Fruit fly (Drosophila melanogaster) whole organism, embryonic: ENCODE measurements around the gene Mocs2B.

Experiments
- Atf3 ChIP-seq: fragments of 200-800 bp; sonication (Bioruptor generic); optimal IDR thresholded peaks from 3 replicates; lab custom pipeline; 2016; ENCODE audit warnings: missing biosample characterization, missing genetic modification characterization
- Awh ChIP-seq: fragments of 200-800 bp; sonication (Bioruptor generic); IDR thresholded peaks from 2 replicates; pipeline ENCODE4, ENCODE4 v1.3.6; 2022; ENCODE audit warnings: missing biosample characterization, missing genetic modification characterization
- CG10147 ChIP-seq: fragments of 200-800 bp; sonication (Bioruptor generic); optimal IDR thresholded peaks from 2 replicates; lab custom pipeline; 2019; ENCODE audit warnings: missing biosample characterization, mild to moderate bottlenecking, missing genetic modification characterization, moderate library complexity
- CG10209 ChIP-seq: fragments of 200-800 bp; sonication (Bioruptor generic); optimal IDR thresholded peaks from 3 replicates; lab custom pipeline; 2017; ENCODE audit warnings: missing biosample characterization, mild to moderate bottlenecking, missing genetic modification characterization, missing genetic modification reagents
- CG10431 ChIP-seq: fragments of 200-800 bp; sonication (Bioruptor generic); optimal IDR thresholded peaks from 3 replicates; lab custom pipeline; 2018; ENCODE audit warnings: missing biosample characterization, mild to moderate bottlenecking, missing genetic modification characterization
- CG12219 ChIP-seq: fragments of 200-800 bp; sonication (Bioruptor generic); optimal IDR thresholded peaks from 3 replicates; lab custom pipeline; 2018; ENCODE audit warnings: missing biosample characterization, mild to moderate bottlenecking, missing genetic modification characterization
- CG12942 ChIP-seq: fragments of 200-800 bp; sonication (Bioruptor generic); optimal IDR thresholded peaks from 3 replicates; lab custom pipeline; 2016; ENCODE audit warnings: missing biosample characterization, missing genetic modification characterization
- CG13287 ChIP-seq: fragments of 200-800 bp; sonication (Bioruptor generic); IDR thresholded peaks from 2 replicates; pipeline ENCODE4 v1.3.6; 2022; ENCODE audit warnings: missing biosample characterization, missing genetic modification characterization; ENCODE audit not compliant: partially characterized antibody
- CG13894 ChIP-seq: fragments of 200-800 bp; sonication (Bioruptor generic); optimal IDR thresholded peaks from 3 replicates; lab custom pipeline; 2018; ENCODE audit warnings: missing biosample characterization, mild to moderate bottlenecking, missing genetic modification characterization, moderate library complexity
- CG15269 ChIP-seq: fragments of 200-800 bp; sonication (Bioruptor generic); optimal IDR thresholded peaks from 2 replicates; lab custom pipeline; 2018; ENCODE audit warnings: missing biosample characterization, mild to moderate bottlenecking, missing genetic modification characterization, moderate library complexity
- CG15514 ChIP-seq: fragments of 200-800 bp; sonication (Bioruptor generic); optimal IDR thresholded peaks from 3 replicates; lab custom pipeline; 2017; ENCODE audit warnings: missing biosample characterization, missing genetic modification characterization, mild to moderate bottlenecking, moderate library complexity, missing genetic modification reagents
- CG1647 ChIP-seq: fragments of 200-800 bp; sonication (Bioruptor generic); optimal IDR thresholded peaks from 3 replicates; lab custom pipeline; 2016; ENCODE audit warnings: missing biosample characterization, missing genetic modification characterization
- CG17361 ChIP-seq: fragments of 200-800 bp; sonication (Bioruptor generic); IDR thresholded peaks from 3 replicates; pipeline ENCODE4 v1.3.6; 2022; ENCODE audit warnings: missing biosample characterization, missing genetic modification characterization
- CG1832 ChIP-seq: fragments of 200-800 bp; sonication (Bioruptor generic); optimal IDR thresholded peaks from 2 replicates; lab custom pipeline; 2017; ENCODE audit warnings: missing biosample characterization, mild to moderate bottlenecking, missing genetic modification characterization, inconsistent platforms
- CG18599 ChIP-seq: fragments of 200-800 bp; sonication (Bioruptor generic); optimal IDR thresholded peaks from 3 replicates; lab custom pipeline; 2017; ENCODE audit warnings: missing biosample characterization, missing genetic modification characterization, mild to moderate bottlenecking, moderate library complexity, missing genetic modification reagents
- CG18764 ChIP-seq: fragments of 200-800 bp; sonication (Bioruptor generic); optimal IDR thresholded peaks from 3 replicates; lab custom pipeline; 2016; ENCODE audit warnings: missing biosample characterization, missing genetic modification characterization
- CG3065 ChIP-seq: fragments of 200-800 bp; sonication (Bioruptor generic); optimal IDR thresholded peaks from 2 replicates; lab custom pipeline; 2016; ENCODE audit warnings: missing biosample characterization, missing genetic modification characterization
- CG31388 ChIP-seq: fragments of 200-800 bp; sonication (Bioruptor generic); optimal IDR thresholded peaks from 2 replicates; lab custom pipeline; 2016; ENCODE audit warnings: missing biosample characterization, missing genetic modification characterization
- CG34376 ChIP-seq: fragments of 200-800 bp; sonication (Bioruptor generic); optimal IDR thresholded peaks from 2 replicates; lab custom pipeline; 2018; ENCODE audit warnings: missing biosample characterization, mild to moderate bottlenecking, missing genetic modification characterization
- CG4404 ChIP-seq: fragments of 200-800 bp; sonication (Bioruptor generic); IDR thresholded peaks from 2 replicates; pipeline ENCODE4 v1.3.6; 2022; ENCODE audit warnings: missing biosample characterization, missing genetic modification characterization
- CG5180 ChIP-seq: fragments of 200-800 bp; sonication (Bioruptor generic); optimal IDR thresholded peaks from 3 replicates; lab custom pipeline; 2017; ENCODE audit warnings: missing biosample characterization, missing genetic modification characterization, mild to moderate bottlenecking, moderate library complexity, missing genetic modification reagents
- CG6654 ChIP-seq: fragments of 200-800 bp; sonication (Bioruptor generic); optimal IDR thresholded peaks from 2 replicates; lab custom pipeline; 2017; ENCODE audit warnings: missing biosample characterization, mild to moderate bottlenecking, missing genetic modification characterization
- CG6683 ChIP-seq: fragments of 200-800 bp; sonication (Bioruptor generic); optimal IDR thresholded peaks from 2 replicates; lab custom pipeline; 2017; ENCODE audit warnings: missing biosample characterization, mild to moderate bottlenecking, missing genetic modification characterization, missing genetic modification reagents
- CG9437 ChIP-seq: fragments of 200-800 bp; sonication (Bioruptor generic); optimal IDR thresholded peaks from 2 replicates; lab custom pipeline; 2018; ENCODE audit warnings: missing biosample characterization, mild to moderate bottlenecking, missing genetic modification characterization
- Camta ChIP-seq: fragments of 200-800 bp; sonication (Bioruptor generic); optimal IDR thresholded peaks from 2 replicates; lab custom pipeline; 2016; ENCODE audit warnings: missing biosample characterization, missing genetic modification characterization
- CoRest ChIP-seq: fragments of 200-800 bp; sonication (Bioruptor generic); optimal IDR thresholded peaks from 3 replicates; lab custom pipeline; 2018; ENCODE audit warnings: missing biosample characterization, mild to moderate bottlenecking, missing genetic modification characterization, moderate library complexity
- D19A ChIP-seq: fragments of 200-800 bp; optimal IDR thresholded peaks from 3 replicates; lab custom pipeline; 2019; ENCODE audit warnings: missing biosample characterization, mild to moderate bottlenecking, missing genetic modification characterization, moderate library complexity
- Dll ChIP-seq: fragments of 200-800 bp; sonication (Bioruptor generic); IDR thresholded peaks from 4 replicates; pipeline ENCODE4 v1.3.6; 2022; ENCODE audit warnings: missing biosample characterization, missing genetic modification characterization; ENCODE audit not compliant: partially characterized antibody
- Fer1 ChIP-seq: fragments of 200-800 bp; sonication (Bioruptor generic); optimal IDR thresholded peaks from 2 replicates; lab custom pipeline; 2017; ENCODE audit warnings: missing biosample characterization, mild to moderate bottlenecking, missing genetic modification characterization
- HLH4C ChIP-seq: fragments of 200-800 bp; sonication (Bioruptor generic); IDR thresholded peaks from 3 replicates; pipeline ENCODE4 v1.3.6; 2022; ENCODE audit warnings: missing biosample characterization, missing genetic modification characterization; ENCODE audit not compliant: partially characterized antibody
- HmgD ChIP-seq: fragments of 200-800 bp; sonication (Bioruptor generic); optimal IDR thresholded peaks from 3 replicates; lab custom pipeline; 2016; ENCODE audit warnings: missing biosample characterization, missing genetic modification characterization
- Hmr ChIP-seq: fragments of 200-800 bp; sonication (Bioruptor generic); optimal IDR thresholded peaks from 3 replicates; lab custom pipeline; 2017; ENCODE audit warnings: mild to moderate bottlenecking, missing biosample characterization, missing genetic modification reagents, missing genetic modification characterization
- Oaz ChIP-seq: fragments of 200-800 bp; sonication (Bioruptor generic); IDR thresholded peaks from 2 replicates; pipeline ENCODE4 v1.3.6; 2022; ENCODE audit warnings: missing biosample characterization, missing genetic modification characterization
- Oli ChIP-seq: fragments of 200-800 bp; sonication (Bioruptor generic); optimal IDR thresholded peaks from 2 replicates; lab custom pipeline; 2018; ENCODE audit warnings: missing biosample characterization, mild to moderate bottlenecking, missing genetic modification characterization, moderate library complexity
- Optix ChIP-seq: fragments of 200-800 bp; sonication (Bioruptor generic); IDR thresholded peaks from 3 replicates; pipeline ENCODE4 v1.3.6; 2022; ENCODE audit warnings: missing biosample characterization, missing genetic modification characterization
- Scr ChIP-seq: fragments of 200-800 bp; sonication (Bioruptor generic); IDR thresholded peaks from 2 replicates; pipeline ENCODE4 v1.3.6; 2022; ENCODE audit warnings: missing biosample characterization, missing genetic modification characterization; ENCODE audit not compliant: partially characterized antibody
- Sox102F ChIP-seq: fragments of 200-800 bp; sonication (Bioruptor generic); optimal IDR thresholded peaks from 2 replicates; lab custom pipeline; 2018; ENCODE audit warnings: missing biosample characterization, mild to moderate bottlenecking, missing genetic modification characterization, moderate library complexity
- dan ChIP-seq: fragments of 200-800 bp; sonication (Bioruptor generic); IDR thresholded peaks from 2 replicates; pipeline ENCODE4 v1.3.6; 2022; ENCODE audit warnings: missing biosample characterization, missing genetic modification characterization
- dm ChIP-seq: fragments of 200-800 bp; sonication (Bioruptor generic); optimal IDR thresholded peaks from 3 replicates; lab custom pipeline; 2016; ENCODE audit warnings: missing biosample characterization, missing genetic modification characterization
- ftz-f1 ChIP-seq: fragments of 200-800 bp; sonication (Bioruptor generic); optimal IDR thresholded peaks from 2 replicates; lab custom pipeline; 2016; ENCODE audit warnings: missing biosample characterization, missing genetic modification characterization
- gem ChIP-seq: fragments of 200-800 bp; sonication (Bioruptor generic); optimal IDR thresholded peaks from 2 replicates; lab custom pipeline; 2019; ENCODE audit warnings: missing biosample characterization, mild to moderate bottlenecking, missing genetic modification characterization, moderate library complexity
- lab ChIP-seq: fragments of 200-800 bp; sonication (Bioruptor generic); optimal IDR thresholded peaks from 3 replicates; lab custom pipeline; 2017; ENCODE audit warnings: missing biosample characterization, missing genetic modification characterization, mild to moderate bottlenecking, moderate library complexity, missing genetic modification reagents
- lmd ChIP-seq: fragments of 200-800 bp; sonication (Bioruptor generic); IDR thresholded peaks from 2 replicates; pipeline ENCODE4 v1.3.6; 2022; ENCODE audit warnings: missing biosample characterization, missing genetic modification characterization
- pnt ChIP-seq: fragments of 200-800 bp; sonication (Bioruptor generic); optimal IDR thresholded peaks from 3 replicates; lab custom pipeline; 2016; ENCODE audit warnings: missing biosample characterization, missing genetic modification characterization
- scrt ChIP-seq: fragments of 200-800 bp; sonication (Bioruptor generic); optimal IDR thresholded peaks from 2 replicates; lab custom pipeline; 2018; ENCODE audit warnings: missing biosample characterization, mild to moderate bottlenecking, missing genetic modification characterization, moderate library complexity
- sens ChIP-seq: fragments of 200-800 bp; sonication (Bioruptor generic); peaks from one replicate; lab custom pipeline; 2016; ENCODE audit warnings: missing biosample characterization, missing genetic modification characterization
- sima ChIP-seq: fragments of 200-800 bp; sonication (Bioruptor generic); optimal IDR thresholded peaks from 2 replicates; lab custom pipeline; 2016; ENCODE audit warnings: missing biosample characterization, missing genetic modification characterization
- slbo ChIP-seq: fragments of 200-800 bp; sonication (Bioruptor generic); IDR thresholded peaks from 2 replicates; pipeline ENCODE4 v1.3.6; 2022; ENCODE audit warnings: missing biosample characterization, missing genetic modification characterization
- sug ChIP-seq: fragments of 200-800 bp; optimal IDR thresholded peaks from 2 replicates; lab custom pipeline; 2019; ENCODE audit warnings: missing biosample characterization, mild to moderate bottlenecking, missing genetic modification characterization, moderate library complexity
- tgo ChIP-seq: fragments of 200-800 bp; sonication (Bioruptor generic); IDR thresholded peaks from 3 replicates; pipeline ENCODE4 v1.3.6; 2022; ENCODE audit warnings: missing biosample characterization, missing genetic modification characterization
- twi ChIP-seq: fragments of 200-800 bp; optimal IDR thresholded peaks from 2 replicates; lab custom pipeline; 2019; ENCODE audit warnings: missing biosample characterization, mild to moderate bottlenecking, missing genetic modification characterization, moderate library complexity

Mocs2B gene

dm6 chr3R:25152342-25152741 is 25.2 kb upstream of the Mocs2B start (continued):
- no peak for TF ChIP-seq HmgD (GFP tag; lab: Kevin White, UChicago)
- TF ChIP-seq dm = no peak
- TF ChIP-seq CG15269 (tag; lab: Kevin White, UChicago) = peak; percentile 22
- peak; percentile 79 for TF ChIP-seq CG18599 (GFP tag; lab: Kevin White, UChicago)
- no peak for TF ChIP-seq CG13894 (tag; lab: Kevin White, UChicago)
- TF ChIP-seq CG12219 (GFP tag; lab: Kevin White, UChicago) = peak; percentile 7
- TF ChIP-seq CG18764 = no peak
- TF ChIP-seq CG6654 (GFP tag; lab: Kevin White, UChicago) = no peak
- TF ChIP-seq Fer1 (GFP tag; lab: Kevin White, UChicago) = peak; percentile 70
- no peak for TF ChIP-seq lmd (GFP tag; lab: Robert Waterston, UW)
- no peak for TF ChIP-seq CG5180 (GFP tag; lab: Kevin White, UChicago)
- no peak for TF ChIP-seq CG31388 (GFP tag; lab: Kevin White, UChicago)
- TF ChIP-seq Oaz (GFP tag; lab: Robert Waterston, UW) = no peak
- TF ChIP-seq CG10147 (GFP tag; lab: Kevin White, UChicago) = peak; percentile 48
- no peak for TF ChIP-seq dan
- no peak for TF ChIP-seq CG12942
- TF ChIP-seq CG3065 (GFP tag; lab: Kevin White, UChicago) = no peak
- no peak for TF ChIP-seq Scr
- no peak for TF ChIP-seq ftz-f1 (GFP tag; lab: Kevin White, UChicago)
- peak; percentile 13 for TF ChIP-seq CG10209 (GFP tag; lab: Kevin White, UChicago)
- TF ChIP-seq twi (tag; lab: Kevin White, UChicago) = no peak
- TF ChIP-seq slbo (GFP tag; lab: Robert Waterston, UW) = 0 out of 2 replicates have a peak, but pooled peaks have one; percentile 15
- TF ChIP-seq CG6683 (GFP tag; lab: Kevin White, UChicago) = no peak
- TF ChIP-seq Hmr = peak; percentile 34
- no peak for TF ChIP-seq CG1647 (GFP tag; lab: Kevin White, UChicago)
- no peak for TF ChIP-seq sima
- TF ChIP-seq lab (GFP tag; lab: Kevin White, UChicago) = peak; percentile 55
- peak; percentile 27 for TF ChIP-seq CoRest (tag; lab: Kevin White, UChicago)
- no peak for TF ChIP-seq D19A (tag; lab: Kevin White, UChicago)
- peak; percentile 23 for TF ChIP-seq CG34376 (GFP tag; lab: Kevin White, UChicago)
- TF ChIP-seq CG10431 (GFP tag; lab: Kevin White, UChicago) = no peak
- no peak for TF ChIP-seq pnt (GFP tag; lab: Kevin White, UChicago)
- TF ChIP-seq gem (tag; lab: Kevin White, UChicago) = peak; percentile 47
- no peak for TF ChIP-seq CG1832
- no peak for TF ChIP-seq Dll
- TF ChIP-seq CG15514 (GFP tag; lab: Kevin White, UChicago) = peak; percentile 13
- 0 out of 3 replicates have a peak, but pooled peaks have one; percentile 20 for TF ChIP-seq tgo (GFP tag; lab: Robert Waterston, UW)
- TF ChIP-seq Atf3 = no peak
- TF ChIP-seq scrt = peak; percentile 37
- TF ChIP-seq sens (GFP tag; lab: Kevin White, UChicago) = peak; percentile 57
- TF ChIP-seq sug (tag; lab: Kevin White, UChicago) = peak; percentile 32
- no peak for TF ChIP-seq CG17361 (GFP tag; lab: Robert Waterston, UW)
- no peak for TF ChIP-seq CG13287 (GFP tag; lab: Robert Waterston, UW)
- no peak for TF ChIP-seq CG4404 (GFP tag; lab: Robert Waterston, UW)
- TF ChIP-seq Sox102F (GFP tag; lab: Kevin White, UChicago) = peak; percentile 4
- TF ChIP-seq HLH4C (GFP tag; lab: Robert Waterston, UW) = no peak
- no peak for TF ChIP-seq Camta (GFP tag; lab: Kevin White, UChicago)
- no peak for TF ChIP-seq Awh
- TF ChIP-seq Optix = no peak
- TF ChIP-seq Oli (tag; lab: Kevin White, UChicago) = peak; percentile 5
- no peak for TF ChIP-seq CG9437 (GFP tag; lab: Kevin White, UChicago)
